Worm (Caenorhabditis elegans) whole organism, late embryonic: ENCODE results near the gene T12B5.14.

Experiments
- F13H6.1 ChIP-seq: sonication (generic microtip); optimal IDR thresholded peaks from 2 replicates; lab custom pipeline; 2016; ENCODE audit warnings: missing genetic modification characterization, missing compliant biosample characterization
- Y22D7AL.16 ChIP-seq: sonication (generic microtip); optimal IDR thresholded peaks from 2 replicates; lab custom pipeline; 2016; ENCODE audit warnings: missing genetic modification characterization, missing compliant biosample characterization
- ceh-14 ChIP-seq: sonication (generic microtip); optimal IDR thresholded peaks from 2 replicates; lab custom pipeline; 2016; ENCODE audit warnings: missing genotype, missing genetic modification characterization, missing compliant biosample characterization
- ceh-19 ChIP-seq: fragments of 200-800 bp; sonication (Bioruptor generic); optimal IDR thresholded peaks from 2 replicates; lab custom pipeline; 2018; ENCODE audit warnings: mild to moderate bottlenecking, missing genetic modification characterization, missing compliant biosample characterization
- ceh-22 ChIP-seq: sonication (generic microtip); optimal IDR thresholded peaks from 2 replicates; lab custom pipeline; 2017; ENCODE audit warnings: missing biosample characterization, missing genetic modification characterization
- ceh-24 ChIP-seq: sonication (generic microtip); optimal IDR thresholded peaks from 2 replicates; lab custom pipeline; 2016; ENCODE audit warnings: mild to moderate bottlenecking, missing genetic modification characterization, missing compliant biosample characterization
- ceh-30 ChIP-seq: fragments of 150-350 bp; optimal IDR thresholded peaks from 2 replicates; lab custom pipeline; 2014; ENCODE audit warnings: missing biosample characterization, missing genetic modification characterization
- ceh-34 ChIP-seq: sonication (generic microtip); optimal IDR thresholded peaks from 2 replicates; lab custom pipeline; 2016; ENCODE audit warnings: mild to moderate bottlenecking, missing genetic modification characterization, missing compliant biosample characterization
- ceh-6 ChIP-seq: fragments of 200-800 bp; sonication (Bioruptor generic); optimal IDR thresholded peaks from 2 replicates; lab custom pipeline; 2018; ENCODE audit warnings: mild to moderate bottlenecking, missing genetic modification characterization, missing compliant biosample characterization
- ceh-9 ChIP-seq: sonication (generic microtip); optimal IDR thresholded peaks from 2 replicates; lab custom pipeline; 2016; ENCODE audit warnings: mild to moderate bottlenecking, missing genetic modification characterization, inconsistent platforms, missing compliant biosample characterization
- che-1 ChIP-seq: sonication (generic microtip); optimal IDR thresholded peaks from 2 replicates; lab custom pipeline; 2016; ENCODE audit warnings: mild to moderate bottlenecking, missing genetic modification characterization, missing compliant biosample characterization
- dmd-4 ChIP-seq: sonication (generic microtip); optimal IDR thresholded peaks from 2 replicates; lab custom pipeline; 2016; ENCODE audit warnings: borderline replicate concordance, missing genetic modification characterization, missing compliant biosample characterization
- dve-1 ChIP-seq: sonication (generic microtip); optimal IDR thresholded peaks from 2 replicates; lab custom pipeline; 2017; ENCODE audit warnings: antibody characterized with exemption, mild to moderate bottlenecking, missing genetic modification characterization, missing compliant biosample characterization
- elt-2 ChIP-seq: sonication (generic microtip); optimal IDR thresholded peaks from 2 replicates; lab custom pipeline; 2016; ENCODE audit warnings: missing genetic modification reagents, missing genetic modification characterization, missing compliant biosample characterization
- elt-4 ChIP-seq: sonication (generic microtip); optimal IDR thresholded peaks from 2 replicates; lab custom pipeline; 2016; ENCODE audit warnings: missing genetic modification characterization, missing compliant biosample characterization
- eyg-1 ChIP-seq: sonication (generic microtip); optimal IDR thresholded peaks from 2 replicates; lab custom pipeline; 2016; ENCODE audit warnings: missing genotype, missing genetic modification characterization, missing compliant biosample characterization
- fkh-10 ChIP-seq: fragments of 150-350 bp; optimal IDR thresholded peaks from 2 replicates; lab custom pipeline; 2014; ENCODE audit warnings: missing biosample characterization, missing genetic modification reagents, missing genetic modification characterization
- gmeb-2 ChIP-seq: sonication (generic microtip); optimal IDR thresholded peaks from 2 replicates; lab custom pipeline; 2016; ENCODE audit warnings: missing genetic modification characterization, inconsistent platforms, missing compliant biosample characterization
- hlh-13 ChIP-seq: fragments of 200-800 bp; sonication (Bioruptor generic); optimal IDR thresholded peaks from 2 replicates; lab custom pipeline; 2018; ENCODE audit warnings: mild to moderate bottlenecking, missing genetic modification characterization, missing compliant biosample characterization
- hlh-30 ChIP-seq: sonication (generic microtip); optimal IDR thresholded peaks from 2 replicates; lab custom pipeline; 2017; ENCODE audit warnings: antibody characterized with exemption, missing genetic modification characterization, missing compliant biosample characterization; ENCODE audit not compliant: insufficient read depth
- hlh-8 ChIP-seq: sonication (generic microtip); optimal IDR thresholded peaks from 2 replicates; lab custom pipeline; 2016; ENCODE audit warnings: missing genotype, missing genetic modification characterization, missing compliant biosample characterization
- mec-3 ChIP-seq: sonication (generic microtip); optimal IDR thresholded peaks from 2 replicates; lab custom pipeline; 2016; ENCODE audit warnings: borderline replicate concordance, missing genetic modification characterization, missing compliant biosample characterization
- nhr-11 ChIP-seq: fragments of 150-350 bp; optimal IDR thresholded peaks from 2 replicates; lab custom pipeline; 2014; ENCODE audit warnings: missing biosample characterization, missing genetic modification characterization
- nhr-232 ChIP-seq: sonication (generic microtip); optimal IDR thresholded peaks from 2 replicates; lab custom pipeline; 2016; ENCODE audit warnings: missing genetic modification characterization, missing compliant biosample characterization
- npax-4 ChIP-seq: sonication (generic microtip); optimal IDR thresholded peaks from 2 replicates; lab custom pipeline; 2016; ENCODE audit warnings: missing genetic modification characterization, missing compliant biosample characterization
- pag-3 ChIP-seq: sonication (generic microtip); optimal IDR thresholded peaks from 2 replicates; lab custom pipeline; 2016; ENCODE audit warnings: missing compliant biosample characterization, missing genetic modification characterization, borderline replicate concordance
- pat-9 ChIP-seq: fragments of 200-800 bp; sonication (Bioruptor generic); optimal IDR thresholded peaks from 2 replicates; lab custom pipeline; 2018; ENCODE audit warnings: mild to moderate bottlenecking, missing genetic modification characterization, moderate library complexity, missing compliant biosample characterization
- ref-2 ChIP-seq: sonication (generic microtip); optimal IDR thresholded peaks from 2 replicates; lab custom pipeline; 2016; ENCODE audit warnings: missing genetic modification characterization, missing compliant biosample characterization
- rnt-1 ChIP-seq: sonication (generic microtip); optimal IDR thresholded peaks from 2 replicates; lab custom pipeline; 2016; ENCODE audit warnings: missing genetic modification characterization, missing compliant biosample characterization
- sox-4 ChIP-seq: sonication (generic microtip); optimal IDR thresholded peaks from 2 replicates; lab custom pipeline; 2017; ENCODE audit warnings: mild to moderate bottlenecking, missing genetic modification characterization, inconsistent platforms, missing compliant biosample characterization
- tbx-2 ChIP-seq: sonication (generic microtip); optimal IDR thresholded peaks from 2 replicates; lab custom pipeline; 2016; ENCODE audit warnings: missing genetic modification characterization, missing compliant biosample characterization
- tbx-7 ChIP-seq: sonication (generic microtip); optimal IDR thresholded peaks from 2 replicates; lab custom pipeline; 2016; ENCODE audit warnings: missing genotype, missing genetic modification characterization, missing compliant biosample characterization
- unc-55 ChIP-seq: sonication (generic microtip); optimal IDR thresholded peaks from 2 replicates; lab custom pipeline; 2017; ENCODE audit warnings: missing biosample characterization, missing genetic modification reagents, missing genetic modification characterization
- unc-86 ChIP-seq: sonication (generic microtip); optimal IDR thresholded peaks from 2 replicates; lab custom pipeline; 2016; ENCODE audit warnings: missing genetic modification characterization, missing compliant biosample characterization
- zip-5 ChIP-seq: sonication (generic microtip); optimal IDR thresholded peaks from 2 replicates; lab custom pipeline; 2016; ENCODE audit warnings: missing genetic modification characterization, missing compliant biosample characterization
- ztf-16 ChIP-seq: sonication (generic microtip); optimal IDR thresholded peaks from 2 replicates; lab custom pipeline; 2017; ENCODE audit warnings: missing genetic modification characterization, missing compliant biosample characterization

Gene T12B5.14

DNA sequence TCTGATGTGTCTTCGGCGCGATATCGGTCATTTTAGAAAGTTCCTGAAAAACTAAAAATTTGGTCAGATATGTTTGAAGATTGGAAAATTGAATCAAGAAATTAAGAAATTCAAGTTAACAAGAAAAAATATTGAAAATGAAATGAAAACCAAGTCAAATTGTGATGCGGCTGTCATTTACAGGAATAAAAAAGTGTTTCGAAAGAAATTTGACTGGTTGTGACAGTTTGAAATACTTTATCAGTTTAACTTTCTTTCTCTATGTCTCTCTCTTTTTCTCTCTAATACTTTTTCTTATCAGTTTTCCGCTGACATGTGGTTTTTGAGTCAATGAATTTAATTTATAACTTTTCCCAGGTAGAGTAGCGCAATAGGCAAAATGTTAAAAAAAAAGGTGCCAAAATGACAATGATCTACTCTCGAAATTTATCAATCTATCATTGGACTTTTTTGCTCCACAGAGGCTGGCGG lies 18.6 kb upstream of the T12B5.14 start, which contains the start of gene fbxa-55:
Gene fbxa-55, minus strand, starts transcription at position 51 of the 471 bp plus-strand sequence.
- TF ChIP-seq pat-9 (tag; lab: Kevin White, UChicago) (no peak), sox-4 (tag; lab: Kevin White, UChicago) (no peak), gmeb-2 (tag; lab: Kevin White, UChicago) (no peak), nhr-11 (no peak), tbx-7 (tag; lab: Kevin White, UChicago) (no peak), nhr-232 (tag; lab: Kevin White, UChicago) (no peak), F13H6.1 (tag; lab: Kevin White, UChicago) (no peak), elt-4 (tag; lab: Kevin White, UChicago) (no peak), elt-2 (no peak), tbx-2 (tag; lab: Kevin White, UChicago) (no peak), mec-3 (tag; lab: Kevin White, UChicago) (no peak)

DNA sequence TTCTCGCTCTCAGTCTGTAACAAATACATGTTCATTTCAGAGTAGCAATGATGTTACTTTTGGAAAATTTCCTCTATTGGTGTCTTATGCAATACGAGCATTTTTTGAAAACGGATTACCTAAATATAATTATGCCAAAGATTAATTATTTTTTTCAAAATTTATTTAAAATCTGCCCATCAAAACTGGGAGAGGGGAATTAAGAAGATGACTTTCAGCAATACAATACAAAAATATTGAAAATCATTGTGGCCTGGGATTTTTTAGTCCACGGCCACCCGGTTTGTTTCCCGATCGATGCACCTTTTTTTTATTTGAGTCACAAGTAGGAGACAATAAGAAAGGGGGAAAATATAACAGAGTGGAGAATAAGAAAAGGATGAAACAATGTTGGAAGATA lies 16.7 kb upstream of the T12B5.14 start, which contains the start of gene fbxa-56:
Gene fbxa-56, minus strand, starts transcription at position 101 of the 400 bp plus-strand sequence.
- no peak for TF ChIP-seq ceh-19 (GFP tag; lab: Kevin White, UChicago)
- TF ChIP-seq elt-4 (tag; lab: Kevin White, UChicago) = no peak
- TF ChIP-seq fkh-10 = no peak
- no peak for TF ChIP-seq ztf-16 (tag; lab: Kevin White, UChicago)
- no peak for TF ChIP-seq dve-1 (tag; lab: Kevin White, UChicago)
- TF ChIP-seq pag-3 (tag; lab: Kevin White, UChicago) = no peak
- no peak for TF ChIP-seq tbx-7 (tag; lab: Kevin White, UChicago)
- no peak for TF ChIP-seq zip-5
- TF ChIP-seq dmd-4 (tag; lab: Kevin White, UChicago) = no peak
- no peak for TF ChIP-seq ceh-6
- TF ChIP-seq ceh-30 = no peak
- TF ChIP-seq ceh-14 (tag; lab: Kevin White, UChicago) = no peak
- no peak for TF ChIP-seq Y22D7AL.16 (tag; lab: Kevin White, UChicago)
- TF ChIP-seq ref-2 = no peak
- TF ChIP-seq hlh-30 = no peak
- TF ChIP-seq nhr-11 = no peak
- TF ChIP-seq hlh-8 (tag; lab: Kevin White, UChicago) = no peak
- no peak for TF ChIP-seq nhr-232 (tag; lab: Kevin White, UChicago)
- no peak for TF ChIP-seq eyg-1 (tag; lab: Kevin White, UChicago)
- TF ChIP-seq, all 69 proteins: peak for 0

DNA sequence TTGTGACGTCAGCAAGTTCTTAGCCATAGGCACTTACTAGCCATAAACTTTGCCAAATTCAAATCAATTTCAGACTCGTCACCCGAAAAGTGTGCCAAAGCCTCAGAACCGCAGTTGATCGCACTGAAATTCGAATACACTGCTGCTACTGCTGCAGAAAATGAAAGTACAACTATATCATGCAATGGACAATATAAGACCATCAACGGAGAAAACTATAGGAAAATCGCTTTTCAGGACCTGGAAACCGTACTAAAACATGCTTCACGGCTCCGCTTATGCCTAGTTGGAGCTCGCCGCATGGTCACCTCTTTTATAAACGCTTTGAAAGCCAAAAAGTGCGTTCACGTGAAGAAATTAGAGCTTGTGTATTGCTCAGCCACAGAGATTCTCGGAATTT lies 16.1 kb upstream of the T12B5.14 start, which contains the start of gene fbxa-22:
Gene fbxa-22, plus strand, starts transcription at position 301 of the 400 bp plus-strand sequence.
- TF ChIP-seq unc-86 (no peak), gmeb-2 (tag; lab: Kevin White, UChicago) (no peak), hlh-13 (GFP tag; lab: Kevin White, UChicago) (no peak), che-1 (tag; lab: Kevin White, UChicago) (no peak), ceh-34 (tag; lab: Kevin White, UChicago) (no peak), rnt-1 (tag; lab: Kevin White, UChicago) (no peak), unc-55 (GFP tag; lab: Kevin White, UChicago) (no peak)

DNA sequence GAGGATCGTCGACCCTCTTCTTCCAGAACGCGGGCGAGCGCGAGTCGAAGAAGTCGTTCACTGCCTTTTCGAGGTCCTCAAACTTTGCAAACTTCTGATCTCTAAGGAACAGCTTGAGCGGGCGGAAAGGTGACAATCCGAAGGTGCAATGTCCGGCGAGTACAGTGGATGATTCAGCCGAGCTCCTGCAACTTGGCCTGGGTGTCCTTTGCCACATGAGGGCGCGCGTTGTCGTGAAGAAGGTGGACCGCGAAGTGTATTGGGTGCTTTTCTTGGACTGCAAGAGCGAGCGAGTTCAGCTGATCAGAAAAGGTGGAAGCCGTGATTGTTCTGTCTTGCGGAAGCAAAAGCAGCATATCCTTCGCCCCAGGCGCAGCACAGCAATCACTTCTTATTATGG lies 12.7 kb upstream of the T12B5.14 start:
- TF ChIP-seq mec-3 (tag; lab: Kevin White, UChicago) = no peak
- TF ChIP-seq npax-4 (tag; lab: Kevin White, UChicago) = no peak
- TF ChIP-seq ceh-22 (tag; lab: Kevin White, UChicago) = no peak
- no peak for TF ChIP-seq tbx-7 (tag; lab: Kevin White, UChicago)
- TF ChIP-seq ceh-9 (tag; lab: Kevin White, UChicago) = no peak
- no peak for TF ChIP-seq ceh-24 (tag; lab: Kevin White, UChicago)
